Worm (Caenorhabditis elegans) whole organism, young adult: Measurements from ENCODE around the gene C14A4.12.

ENCODE experiments used
- F22D6.2 ChIP-seq: sonication (generic microtip); optimal IDR thresholded peaks from 2 replicates; lab custom pipeline; 2016; ENCODE audit warnings: mild to moderate bottlenecking, missing genetic modification characterization, missing compliant biosample characterization
- F23B12.7 ChIP-seq: sonication (generic microtip); optimal IDR thresholded peaks from 2 replicates; lab custom pipeline; 2017; ENCODE audit warnings: missing genetic modification characterization, mild to moderate bottlenecking, missing compliant biosample characterization, antibody characterized with exemption, moderate library complexity; ENCODE audit not compliant: insufficient read depth
- F33H1.4 ChIP-seq: fragments of 200-800 bp; sonication (Bioruptor generic); IDR thresholded peaks from 2 replicates; pipeline ENCODE4 v1.3.6; 2022; ENCODE audit warnings: missing genetic modification reagents, missing genetic modification characterization, missing compliant biosample characterization
- F39B2.1 ChIP-seq: fragments of 200-800 bp; sonication (Bioruptor generic); IDR thresholded peaks from 2 replicates; pipeline ENCODE4 v1.3.6; 2022; ENCODE audit warnings: missing genetic modification reagents, missing genetic modification characterization, missing compliant biosample characterization
- F57A8.1 ChIP-seq: fragments of 200-800 bp; sonication (Bioruptor generic); optimal IDR thresholded peaks from 2 replicates; lab custom pipeline; 2018; ENCODE audit warnings: mild to moderate bottlenecking, missing genetic modification characterization, moderate library complexity, missing compliant biosample characterization
- F57C9.4 ChIP-seq: sonication (generic microtip); optimal IDR thresholded peaks from 2 replicates; lab custom pipeline; 2017; ENCODE audit warnings: mild to moderate bottlenecking, missing genetic modification characterization, missing compliant biosample characterization
- T26A5.8 ChIP-seq: sonication (generic microtip); optimal IDR thresholded peaks from 2 replicates; lab custom pipeline; 2016; ENCODE audit warnings: missing genetic modification characterization, missing compliant biosample characterization
- Y53F4B.3 ChIP-seq: fragments of 200-800 bp; sonication (Bioruptor generic); IDR thresholded peaks from 2 replicates; pipeline ENCODE4 v1.3.6; 2022; ENCODE audit warnings: missing genetic modification reagents, missing genetic modification characterization, missing compliant biosample characterization
- Y53G8AR.9 ChIP-seq: fragments of 200-800 bp; sonication (Bioruptor generic); conservative IDR thresholded peaks from 2 replicates; pipeline ENCODE4 v1.3.6; 2022; ENCODE audit warnings: missing genetic modification reagents, missing genetic modification characterization, missing compliant biosample characterization
- Y79H2A.3 ChIP-seq: fragments of 200-800 bp; sonication (Bioruptor generic); conservative IDR thresholded peaks from 2 replicates; pipeline ENCODE4 v1.3.6; 2022; ENCODE audit warnings: missing genetic modification reagents, missing genetic modification characterization, missing compliant biosample characterization
- akir-1 ChIP-seq: fragments of 200-800 bp; sonication (Bioruptor generic); optimal IDR thresholded peaks from 2 replicates; lab custom pipeline; 2018; ENCODE audit warnings: mild to moderate bottlenecking, missing genetic modification characterization, moderate library complexity, missing compliant biosample characterization
- aptf-3 ChIP-seq: fragments of 200-800 bp; sonication (Bioruptor generic); IDR thresholded peaks from 2 replicates; pipeline ENCODE4 v1.3.6; 2022; ENCODE audit warnings: missing genetic modification characterization, missing compliant biosample characterization
- attf-5 ChIP-seq: fragments of 200-800 bp; sonication (Bioruptor generic); optimal IDR thresholded peaks from 2 replicates; lab custom pipeline; 2018; ENCODE audit warnings: mild to moderate bottlenecking, missing genetic modification characterization, missing compliant biosample characterization
- attf-6 ChIP-seq: fragments of 200-800 bp; sonication (Bioruptor generic); IDR thresholded peaks from 2 replicates; pipeline ENCODE4 v1.3.6; 2022; ENCODE audit warnings: missing genetic modification reagents, missing genetic modification characterization, missing compliant biosample characterization
- bed-1 ChIP-seq: fragments of 200-800 bp; sonication (Bioruptor generic); IDR thresholded peaks from 2 replicates; pipeline ENCODE4 v1.3.6; 2022; ENCODE audit warnings: missing genetic modification reagents, missing genetic modification characterization, missing compliant biosample characterization
- ccch-3 ChIP-seq: fragments of 200-800 bp; sonication (Bioruptor generic); optimal IDR thresholded peaks from 2 replicates; lab custom pipeline; 2018; ENCODE audit warnings: mild to moderate bottlenecking, missing genetic modification characterization, missing compliant biosample characterization
- ceh-100 ChIP-seq: fragments of 200-800 bp; sonication (Bioruptor generic); IDR thresholded peaks from 2 replicates; pipeline ENCODE4 v1.3.6; 2022; ENCODE audit warnings: missing genetic modification reagents, missing genetic modification characterization, missing compliant biosample characterization
- ceh-27 ChIP-seq: fragments of 200-800 bp; sonication (Bioruptor generic); optimal IDR thresholded peaks from 2 replicates; lab custom pipeline; 2018; ENCODE audit warnings: mild to moderate bottlenecking, missing genetic modification characterization, moderate library complexity, missing compliant biosample characterization
- efl-1 ChIP-seq: fragments of 150-350 bp; optimal IDR thresholded peaks from 2 replicates; lab custom pipeline; 2014; ENCODE audit warnings: missing biosample characterization, missing genetic modification reagents, missing genetic modification characterization
- ets-4 ChIP-seq: fragments of 200-800 bp; sonication (Bioruptor generic); optimal IDR thresholded peaks from 2 replicates; lab custom pipeline; 2018; ENCODE audit warnings: mild to moderate bottlenecking, missing genetic modification characterization, missing compliant biosample characterization
- gei-17 ChIP-seq: fragments of 200-800 bp; sonication (Bioruptor generic); optimal IDR thresholded peaks from 2 replicates; lab custom pipeline; 2018; ENCODE audit warnings: mild to moderate bottlenecking, missing genetic modification characterization, missing compliant biosample characterization
- hlh-26 ChIP-seq: fragments of 200-800 bp; sonication (Bioruptor generic); conservative IDR thresholded peaks from 2 replicates; pipeline ENCODE4 v1.3.6; 2022; ENCODE audit warnings: missing genetic modification reagents, missing genetic modification characterization, missing compliant biosample characterization
- hmg-1.2 ChIP-seq: fragments of 200-800 bp; sonication (Bioruptor generic); IDR thresholded peaks from 2 replicates; pipeline ENCODE4 v1.3.6; 2022; ENCODE audit warnings: missing genetic modification reagents, missing genetic modification characterization, missing compliant biosample characterization
- hsf-1 ChIP-seq: fragments of 200-800 bp; sonication (Bioruptor generic); IDR thresholded peaks from 2 replicates; pipeline ENCODE4 v1.3.6; 2022; ENCODE audit warnings: missing genetic modification reagents, missing genetic modification characterization, missing compliant biosample characterization
- let-607 ChIP-seq, 2 experiments: fragments of 200-800 bp in 1 of 2; sonication (Bioruptor generic) in 1 of 2; sonication (generic microtip) in 1 of 2; optimal IDR thresholded peaks; 2 replicates each; lab custom pipeline; 2016 to 2018; ENCODE audit warnings: mild to moderate bottlenecking in 2 of 2, missing compliant biosample characterization in 2 of 2, missing genetic modification characterization in 2 of 2, moderate library complexity in 2 of 2, missing genotype in 1 of 2
- lin-35 ChIP-seq, 3 experiments: fragments of 150-350 bp in 2 of 3; sonication (generic microtip) in 1 of 3; optimal IDR thresholded peaks; 2 replicates each; lab custom pipeline; 2014 to 2018; ENCODE audit warnings: missing biosample characterization in 3 of 3, missing genetic modification characterization in 3 of 3, missing genetic modification reagents in 3 of 3
- lin-40 ChIP-seq: sonication (generic microtip); optimal IDR thresholded peaks from 2 replicates; lab custom pipeline; 2016; ENCODE audit warnings: missing genetic modification characterization, mild to moderate bottlenecking, missing compliant biosample characterization, missing genotype, missing genetic modification reagents
- lir-1 ChIP-seq: fragments of 200-800 bp; sonication (Bioruptor generic); conservative IDR thresholded peaks from 2 replicates; pipeline ENCODE4 v1.3.6; 2022; ENCODE audit warnings: missing genetic modification reagents, missing genetic modification characterization, missing compliant biosample characterization
- lsy-27 ChIP-seq: sonication (generic microtip); optimal IDR thresholded peaks from 2 replicates; lab custom pipeline; 2017; ENCODE audit warnings: missing genetic modification characterization, mild to moderate bottlenecking, missing compliant biosample characterization, antibody characterized with exemption, missing genotype, borderline replicate concordance; ENCODE audit not compliant: insufficient read depth
- nfya-2 ChIP-seq: fragments of 200-800 bp; sonication (Bioruptor generic); IDR thresholded peaks from 2 replicates; pipeline ENCODE4 v1.3.6; 2022; ENCODE audit warnings: missing genetic modification reagents, missing genetic modification characterization, missing compliant biosample characterization
- nhr-120 ChIP-seq: fragments of 200-800 bp; sonication (Bioruptor generic); IDR thresholded peaks from 2 replicates; pipeline ENCODE4 v1.3.6; 2022; ENCODE audit warnings: missing genetic modification characterization, missing compliant biosample characterization
- pbrm-1 ChIP-seq: fragments of 200-800 bp; sonication (Bioruptor generic); IDR thresholded peaks from 2 replicates; pipeline ENCODE4 v1.3.6; 2022; ENCODE audit warnings: missing genetic modification reagents, missing genetic modification characterization, missing compliant biosample characterization
- pha-4 ChIP-seq: fragments of 150-350 bp; sonication (generic microtip); optimal IDR thresholded peaks from 2 replicates; lab custom pipeline; 2014; ENCODE audit warnings: missing biosample characterization, missing genetic modification reagents, missing genetic modification characterization
- rpc-1 ChIP-seq, 2 experiments: fragments of 150-350 bp in 1 of 2; sonication (generic microtip) in 1 of 2; optimal IDR thresholded peaks; 2 replicates each; lab custom pipeline; 2014 to 2018; ENCODE audit warnings: missing biosample characterization in 1 of 2, missing genetic modification characterization in 1 of 2, missing genetic modification reagents in 1 of 2, missing genotype in 1 of 2
- sea-2 ChIP-seq: fragments of 200-800 bp; sonication (Bioruptor generic); IDR thresholded peaks from 2 replicates; pipeline ENCODE4 v1.3.6; 2022; ENCODE audit warnings: missing genetic modification characterization, missing compliant biosample characterization
- snpc-4 ChIP-seq, 5 experiments: fragments of 150-350 bp in 1 of 5; sonication (generic microtip) in 4 of 5; optimal IDR thresholded peaks; 2 replicates each; lab custom pipeline; 2014 to 2018; ENCODE audit warnings: missing genetic modification characterization in 5 of 5, missing biosample characterization in 3 of 5, antibody characterized with exemption in 2 of 5, mild to moderate bottlenecking in 2 of 5, missing compliant biosample characterization in 2 of 5, missing genotype in 2 of 5, moderate library complexity in 2 of 5, missing genetic modification reagents in 1 of 5
- sptf-2 ChIP-seq: fragments of 200-800 bp; sonication (Bioruptor generic); optimal IDR thresholded peaks from 2 replicates; lab custom pipeline; 2018; ENCODE audit warnings: mild to moderate bottlenecking, missing genetic modification characterization, missing compliant biosample characterization
- tlf-1 ChIP-seq: fragments of 200-800 bp; sonication (Bioruptor generic); optimal IDR thresholded peaks from 2 replicates; lab custom pipeline; 2018; ENCODE audit warnings: mild to moderate bottlenecking, missing genetic modification characterization, missing compliant biosample characterization
- xnd-1 ChIP-seq: sonication (generic microtip); optimal IDR thresholded peaks from 2 replicates; lab custom pipeline; 2016; ENCODE audit warnings: missing genotype, missing genetic modification reagents, missing genetic modification characterization, missing compliant biosample characterization
- zfh-2 ChIP-seq: fragments of 200-800 bp; sonication (Bioruptor generic); conservative IDR thresholded peaks from 2 replicates; pipeline ENCODE4 v1.3.6; 2022; ENCODE audit warnings: missing genetic modification reagents, missing genetic modification characterization, missing compliant biosample characterization
- zim-3 ChIP-seq: sonication (generic microtip); optimal IDR thresholded peaks from 2 replicates; lab custom pipeline; 2017; ENCODE audit warnings: mild to moderate bottlenecking, missing genetic modification characterization, moderate library complexity, missing compliant biosample characterization
- ztf-22 ChIP-seq: fragments of 200-800 bp; sonication (Bioruptor generic); optimal IDR thresholded peaks from 2 replicates; lab custom pipeline; 2018; ENCODE audit warnings: mild to moderate bottlenecking, missing genetic modification characterization, moderate library complexity, missing compliant biosample characterization
- ztf-28 ChIP-seq: fragments of 200-800 bp; sonication (Bioruptor generic); IDR thresholded peaks from 2 replicates; pipeline ENCODE4 v1.3.6; 2022; ENCODE audit warnings: missing genetic modification reagents, missing genetic modification characterization, missing compliant biosample characterization
- ztf-3 ChIP-seq: fragments of 200-800 bp; sonication (Bioruptor generic); optimal IDR thresholded peaks from 2 replicates; lab custom pipeline; 2018; ENCODE audit warnings: mild to moderate bottlenecking, missing genetic modification characterization, missing compliant biosample characterization

C14A4.12 gene

ce11 chrII:10612743-10613142 lies at the start of gene C14A4.12:
Gene C14A4.12 (plus strand): TSS chrII:10613043.
- TF ChIP-seq bed-1 (GFP tag; lab: Robert Waterston, UW) (no peak), ets-4 (GFP tag; lab: Kevin White, UChicago) (no peak), efl-1 (GFP tag; lab: Kevin White, UChicago) (no peak)
- TF ChIP-seq, all 124 proteins: peak for 0

- TF ChIP-seq F57A8.1 (GFP tag; lab: Kevin White, UChicago), result peak; percentile 84
- TF ChIP-seq ccch-3, result peak; percentile 84
- TF ChIP-seq ceh-27 (GFP tag; lab: Kevin White, UChicago), result peak; percentile 100
- TF ChIP-seq ztf-28 (GFP tag; lab: Robert Waterston, UW), result peak; percentile 97
- no peak for TF ChIP-seq zfh-2 (GFP tag; lab: Robert Waterston, UW)
- TF ChIP-seq snpc-4 (GFP tag; optimal IDR thresholded peaks at IDR 0.05; lab: Kevin White, UChicago), result peak; percentile 91
- TF ChIP-seq snpc-4 (tag; optimal IDR thresholded peaks at IDR 0.05; lab: Kevin White, UChicago), result peak; percentile 92 to 95 (median 93)
- TF ChIP-seq pha-4, result peak; percentile 98
- peak; percentile 97 for TF ChIP-seq ztf-22 (GFP tag; lab: Kevin White, UChicago)
- peak; percentile 93 for TF ChIP-seq F57C9.4 (tag; lab: Kevin White, UChicago)
- TF ChIP-seq F22D6.2, result peak; percentile 95
- TF ChIP-seq attf-6 (GFP tag; lab: Robert Waterston, UW), result peak; percentile 92
- TF ChIP-seq T26A5.8, result peak; percentile 56
- peak; percentile 100 for TF ChIP-seq attf-5 (GFP tag; lab: Kevin White, UChicago)
- TF ChIP-seq nhr-120 (GFP tag; lab: Robert Waterston, UW), result peak; percentile 92
- TF ChIP-seq lir-1 (GFP tag; lab: Robert Waterston, UW), result peak; percentile 99
- peak; percentile 96 for TF ChIP-seq Y79H2A.3 (GFP tag; lab: Robert Waterston, UW)
- TF ChIP-seq ets-4 (GFP tag; lab: Kevin White, UChicago), result peak; percentile 97
- TF ChIP-seq gei-17 (GFP tag; lab: Kevin White, UChicago), result peak; percentile 91
- TF ChIP-seq F23B12.7, result peak; percentile 99
- peak; percentile 98 to 100 (median 100) for TF ChIP-seq lin-35 (GFP tag; optimal IDR thresholded peaks at IDR 0.05; lab: Kevin White, UChicago)
- peak; percentile 96 for TF ChIP-seq F33H1.4 (GFP tag; lab: Robert Waterston, UW)
- peak; percentile 87 for TF ChIP-seq xnd-1 (tag; lab: Kevin White, UChicago)
- TF ChIP-seq rpc-1 (optimal IDR thresholded peaks at IDR 0.05; lab: Kevin White, UChicago), result peak; percentile 18
- TF ChIP-seq rpc-1 (tag; optimal IDR thresholded peaks at IDR 0.05; lab: Kevin White, UChicago), result peak; percentile 14
- TF ChIP-seq Y53G8AR.9 (GFP tag; lab: Robert Waterston, UW), result peak; percentile 100
- peak; percentile 96 for TF ChIP-seq zim-3 (tag; lab: Kevin White, UChicago)
- TF ChIP-seq lin-40 (tag; lab: Kevin White, UChicago), result peak; percentile 99
- TF ChIP-seq pbrm-1 (GFP tag; lab: Robert Waterston, UW), result peak; percentile 100
- TF ChIP-seq tlf-1 (GFP tag; lab: Kevin White, UChicago), result peak; percentile 100
- TF ChIP-seq sea-2 (GFP tag; lab: Robert Waterston, UW), result peak; percentile 83; the same call in 1 of the 2 replicates
- TF ChIP-seq hmg-1.2, result peak; percentile 94
- 0 out of 2 replicates have a peak, but pooled peaks have one; percentile 69 for TF ChIP-seq aptf-3 (GFP tag; lab: Robert Waterston, UW)
- TF ChIP-seq ceh-100, result peak; percentile 94
- no peak for TF ChIP-seq hlh-26 (GFP tag; lab: Robert Waterston, UW)
- TF ChIP-seq F39B2.1, result peak; percentile 94
- TF ChIP-seq sptf-2 (GFP tag; lab: Kevin White, UChicago), result peak; percentile 20
- TF ChIP-seq akir-1 (GFP tag; lab: Kevin White, UChicago), result peak; percentile 75
- TF ChIP-seq ztf-3, result peak; percentile 96
- TF ChIP-seq lsy-27 (tag; lab: Kevin White, UChicago), result peak; percentile 70
- peak; percentile 98 for TF ChIP-seq let-607 (tag; optimal IDR thresholded peaks at IDR 0.05; lab: Kevin White, UChicago)
- TF ChIP-seq hsf-1 (GFP tag; lab: Robert Waterston, UW), result peak; percentile 94
- TF ChIP-seq Y53F4B.3 (GFP tag; lab: Robert Waterston, UW), result peak; percentile 94
- peak; percentile 94 for TF ChIP-seq nfya-2
Measured at ce11 chrII:10563368-10563767, 49.5 kb upstream of the C14A4.12 start, which contains the start of gene cdc-48.1. Gene cdc-48.1 (minus strand): TSS chrII:10563407.
